Worm (Caenorhabditis elegans): ENCODE results near the gene rps-18.

Gene rps-18

DNA sequence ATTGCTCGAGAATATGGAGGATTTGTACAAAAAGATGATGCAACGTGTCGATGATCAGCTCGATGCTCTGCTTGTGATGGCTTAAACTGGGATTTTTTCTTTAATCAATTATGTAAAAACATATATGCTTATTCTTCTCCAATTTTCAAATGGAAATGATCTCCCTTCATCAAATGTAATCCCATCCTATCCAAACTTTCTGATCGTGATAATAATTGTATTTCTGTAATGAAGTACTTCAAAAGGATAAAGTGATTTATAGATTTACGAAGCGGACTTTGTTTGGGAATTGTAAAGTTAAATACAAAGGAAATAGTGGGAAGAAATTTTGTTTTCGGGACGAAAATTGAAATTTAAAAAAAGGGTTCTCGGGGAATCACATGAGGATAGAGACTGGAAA, 34.9 kb upstream of the rps-18 start (continued):
- TF ChIP-seq C06A6.2 (GFP tag; conservative IDR thresholded peaks at IDR 0.05) = no peak
- no peak for TF ChIP-seq ets-4 (GFP tag; optimal IDR thresholded peaks at IDR 0.05)
- peak; percentile 12 for TF ChIP-seq mes-4 (tag; optimal IDR thresholded peaks at IDR 0.05)
- peak; percentile 95 for TF ChIP-seq attf-6 (GFP tag; IDR thresholded peaks at IDR 0.05)
- no peak for TF ChIP-seq unc-62 (GFP tag; optimal IDR thresholded peaks at IDR 0.05)
- TF ChIP-seq nfyb-1 (GFP tag; IDR thresholded peaks at IDR 0.05) = no peak
- no peak for TF ChIP-seq F37B4.10 (GFP tag; IDR thresholded peaks at IDR 0.05)
- TF ChIP-seq ceh-79 (tag; optimal IDR thresholded peaks at IDR 0.05) = no peak
- no peak for TF ChIP-seq madf-3 (GFP tag; IDR thresholded peaks at IDR 0.05)
- 0 out of 2 replicates have a peak, but pooled peaks have one; percentile 3 for TF ChIP-seq Y56A3A.18 (GFP tag; IDR thresholded peaks at IDR 0.05)
- TF ChIP-seq Y53G8AR.9 (GFP tag; conservative IDR thresholded peaks at IDR 0.05) = no peak
- peak; percentile 35 for TF ChIP-seq tbp1 (GFP tag; optimal IDR thresholded peaks at IDR 0.05)
- TF ChIP-seq attf-5 (GFP tag; optimal IDR thresholded peaks at IDR 0.05) = no peak
- TF ChIP-seq aptf-3 (GFP tag; IDR thresholded peaks at IDR 0.05) = no peak
- TF ChIP-seq dpl-1 (GFP tag; optimal IDR thresholded peaks at IDR 0.05) = no peak
- no peak for TF ChIP-seq F57A8.1 (GFP tag; optimal IDR thresholded peaks at IDR 0.05)
- TF ChIP-seq F52B5.7 (tag; optimal IDR thresholded peaks at IDR 0.05) = no peak
- peak; percentile 0 for TF ChIP-seq lsl-1 (GFP tag; optimal IDR thresholded peaks at IDR 0.05)
- TF ChIP-seq Y53F4B.3 (GFP tag; IDR thresholded peaks at IDR 0.05) = no peak
- TF ChIP-seq ztf-6 (GFP tag; IDR thresholded peaks at IDR 0.05) = no peak
- TF ChIP-seq pbrm-1 (GFP tag; IDR thresholded peaks at IDR 0.05) = 0 out of 2 replicates have a peak, but pooled peaks have one; percentile 7
- TF ChIP-seq egrh-3 (GFP tag; IDR thresholded peaks at IDR 0.05) = no peak
- no peak for TF ChIP-seq T07F8.4 (tag; optimal IDR thresholded peaks at IDR 0.05)
- TF ChIP-seq hlh-12 (tag; optimal IDR thresholded peaks at IDR 0.05) = no peak
- TF ChIP-seq hmg-20 (GFP tag; IDR thresholded peaks at IDR 0.05) = no peak
- no peak for TF ChIP-seq dox-1 (GFP tag; IDR thresholded peaks at IDR 0.05)
- no peak for TF ChIP-seq B0019.2 (GFP tag; conservative IDR thresholded peaks at IDR 0.05)
- no peak for TF ChIP-seq T26A5.8 (tag; optimal IDR thresholded peaks at IDR 0.05)
- peak; percentile 6 for TF ChIP-seq ztf-18 (tag; optimal IDR thresholded peaks at IDR 0.05)
- no peak for TF ChIP-seq ama-1 (optimal IDR thresholded peaks at IDR 0.05)
- TF ChIP-seq ama-1 (GFP tag; optimal IDR thresholded peaks at IDR 0.05) = peak in 1 of 2 experiments; percentile 47
- TF ChIP-seq ekl-4 (GFP tag; IDR thresholded peaks at IDR 0.05) = 0 out of 2 replicates have a peak, but pooled peaks have one; percentile 26
- peak; percentile 26 for TF ChIP-seq somi-1 (GFP tag; optimal IDR thresholded peaks at IDR 0.05)
- no peak for TF ChIP-seq ztf-3 (GFP tag; optimal IDR thresholded peaks at IDR 0.05)
- peak; percentile 76 for TF ChIP-seq Y79H2A.3 (GFP tag; conservative IDR thresholded peaks at IDR 0.05)
- no peak for TF ChIP-seq hlh-26 (GFP tag; conservative IDR thresholded peaks at IDR 0.05)
- TF ChIP-seq ccch-3 (GFP tag; optimal IDR thresholded peaks at IDR 0.05) = no peak
- TF ChIP-seq ceh-91 (GFP tag; IDR thresholded peaks at IDR 0.05) = no peak
- no peak for TF ChIP-seq B0035.1 (tag; optimal IDR thresholded peaks at IDR 0.05)
- TF ChIP-seq K11D2.4 (GFP tag; IDR thresholded peaks at IDR 0.05) = no peak
- TF ChIP-seq athp-1 (tag; optimal IDR thresholded peaks at IDR 0.05) = peak; percentile 31
- no peak for TF ChIP-seq F39B2.1 (GFP tag; IDR thresholded peaks at IDR 0.05)
- TF ChIP-seq egl-18 (GFP tag; IDR thresholded peaks at IDR 0.05) = no peak
- peak in 1 of 2 experiments; percentile 32 for TF ChIP-seq rec-8 (tag; optimal IDR thresholded peaks at IDR 0.05)
- TF ChIP-seq akir-1 (GFP tag; optimal IDR thresholded peaks at IDR 0.05) = no peak
- no peak for TF ChIP-seq ztf-26 (tag; optimal IDR thresholded peaks at IDR 0.05)

Measured in whole organism, young adult.